Worm (Caenorhabditis elegans) whole organism, L2 larva: ENCODE data around the gene ftn-1.

Source experiments
- C34F6.9 ChIP-seq: fragments of 150-350 bp; optimal IDR thresholded peaks from 2 replicates; lab custom pipeline; 2014; ENCODE audit warnings: missing biosample characterization, missing genetic modification characterization
- F13H6.1 ChIP-seq: sonication (generic microtip); optimal IDR thresholded peaks from 2 replicates; lab custom pipeline; 2016; ENCODE audit warnings: missing genetic modification characterization, missing compliant biosample characterization
- R02D3.7 ChIP-seq: fragments of 150-350 bp; optimal IDR thresholded peaks from 2 replicates; lab custom pipeline; 2014; ENCODE audit warnings: missing biosample characterization, missing genetic modification characterization
- Y55F3AM.14 ChIP-seq: fragments of 200-800 bp; sonication (Bioruptor generic); optimal IDR thresholded peaks from 2 replicates; lab custom pipeline; 2018; ENCODE audit warnings: mild to moderate bottlenecking, missing genetic modification characterization, missing compliant biosample characterization
- aly-2 ChIP-seq: fragments of 150-350 bp; optimal IDR thresholded peaks from 2 replicates; lab custom pipeline; 2014; ENCODE audit warnings: missing biosample characterization, missing genetic modification characterization
- ama-1 ChIP-seq: fragments of 150-350 bp; optimal IDR thresholded peaks from 2 replicates; lab custom pipeline; 2018; ENCODE audit warnings: inconsistent platforms
- blmp-1 ChIP-seq: sonication (generic microtip); optimal IDR thresholded peaks from 2 replicates; lab custom pipeline; 2017; ENCODE audit warnings: missing genetic modification characterization, mild to moderate bottlenecking, missing compliant biosample characterization, antibody characterized with exemption, moderate library complexity; ENCODE audit not compliant: insufficient read depth
- ceh-82 ChIP-seq: fragments of 150-350 bp; optimal IDR thresholded peaks from 2 replicates; lab custom pipeline; 2014; ENCODE audit warnings: missing biosample characterization, missing genetic modification characterization
- dmd-4 ChIP-seq: sonication (generic microtip); optimal IDR thresholded peaks from 2 replicates; lab custom pipeline; 2017; ENCODE audit warnings: missing biosample characterization, missing genetic modification characterization
- egl-27 ChIP-seq: sonication (generic microtip); optimal IDR thresholded peaks from 3 replicates; lab custom pipeline; 2017; ENCODE audit warnings: missing biosample characterization, missing genetic modification reagents, missing genetic modification characterization
- elt-1 ChIP-seq: fragments of 150-350 bp; optimal IDR thresholded peaks from 2 replicates; lab custom pipeline; 2014; ENCODE audit warnings: missing biosample characterization, missing genetic modification characterization
- fos-1 ChIP-seq: fragments of 150-350 bp; optimal IDR thresholded peaks from 2 replicates; lab custom pipeline; 2014; ENCODE audit warnings: missing biosample characterization, missing genetic modification characterization
- gmeb-1 ChIP-seq: fragments of 150-350 bp; optimal IDR thresholded peaks from 2 replicates; lab custom pipeline; 2014; ENCODE audit warnings: missing biosample characterization, missing genetic modification characterization
- lsy-2 ChIP-seq, 2 experiments: fragments of 150-350 bp in 1 of 2; sonication (generic microtip) in 1 of 2; optimal IDR thresholded peaks; 2 replicates each; lab custom pipeline; 2014 to 2017; ENCODE audit warnings: missing biosample characterization in 2 of 2, missing genetic modification characterization in 2 of 2
- mab-5 ChIP-seq: fragments of 150-350 bp; optimal IDR thresholded peaks from 2 replicates; lab custom pipeline; 2014; ENCODE audit warnings: missing biosample characterization, missing genetic modification characterization
- mbf-1 ChIP-seq: sonication (generic microtip); optimal IDR thresholded peaks from 2 replicates; lab custom pipeline; 2017; ENCODE audit warnings: missing biosample characterization, missing genetic modification characterization
- nhr-10 ChIP-seq: sonication (generic microtip); optimal IDR thresholded peaks from 2 replicates; lab custom pipeline; 2017; ENCODE audit warnings: missing biosample characterization, missing genetic modification characterization
- nhr-12 ChIP-seq: fragments of 150-350 bp; optimal IDR thresholded peaks from 2 replicates; lab custom pipeline; 2014; ENCODE audit warnings: missing biosample characterization, missing genetic modification characterization
- nhr-129 ChIP-seq: fragments of 150-350 bp; optimal IDR thresholded peaks from 2 replicates; lab custom pipeline; 2014; ENCODE audit warnings: missing biosample characterization, missing genetic modification characterization
- nhr-21 ChIP-seq: fragments of 150-350 bp; optimal IDR thresholded peaks from 2 replicates; lab custom pipeline; 2014; ENCODE audit warnings: missing biosample characterization, missing genetic modification characterization
- nhr-237 ChIP-seq: fragments of 150-350 bp; optimal IDR thresholded peaks from 2 replicates; lab custom pipeline; 2014; ENCODE audit warnings: missing biosample characterization, missing genetic modification characterization
- nhr-25 ChIP-seq: fragments of 150-350 bp; sonication (generic microtip); optimal IDR thresholded peaks from 3 replicates; lab custom pipeline; 2014; ENCODE audit warnings: missing biosample characterization, missing genetic modification characterization
- peb-1 ChIP-seq: fragments of 150-350 bp; optimal IDR thresholded peaks from 2 replicates; lab custom pipeline; 2014; ENCODE audit warnings: missing biosample characterization, missing genetic modification characterization
- sem-4 ChIP-seq: fragments of 150-350 bp; optimal IDR thresholded peaks from 2 replicates; lab custom pipeline; 2014; ENCODE audit warnings: missing biosample characterization, missing genetic modification reagents, missing genetic modification characterization
- sma-9 ChIP-seq, 2 experiments: fragments of 150-350 bp in 1 of 2; sonication (generic microtip) in 1 of 2; optimal IDR thresholded peaks; 2 replicates each; lab custom pipeline; 2014 to 2016; ENCODE audit warnings: missing genetic modification characterization in 2 of 2, mild to moderate bottlenecking in 1 of 2, missing biosample characterization in 1 of 2, missing compliant biosample characterization in 1 of 2, missing genetic modification reagents in 1 of 2, moderate library complexity in 1 of 2
- unc-55 ChIP-seq: fragments of 150-350 bp; sonication (generic microtip); optimal IDR thresholded peaks from 3 replicates; lab custom pipeline; 2014; ENCODE audit warnings: missing biosample characterization, missing genetic modification reagents, missing genetic modification characterization
- unc-62 ChIP-seq: fragments of 150-350 bp; optimal IDR thresholded peaks from 2 replicates; lab custom pipeline; 2014; ENCODE audit warnings: missing biosample characterization, missing genetic modification reagents, missing genetic modification characterization
- zag-1 ChIP-seq: fragments of 150-350 bp; optimal IDR thresholded peaks from 2 replicates; lab custom pipeline; 2014; ENCODE audit warnings: missing biosample characterization, missing genetic modification characterization
- ztf-11 ChIP-seq: sonication (generic microtip); optimal IDR thresholded peaks from 2 replicates; lab custom pipeline; 2017; ENCODE audit warnings: missing biosample characterization, missing genetic modification characterization
- ztf-4 ChIP-seq: fragments of 150-350 bp; optimal IDR thresholded peaks from 2 replicates; lab custom pipeline; 2014; ENCODE audit warnings: missing biosample characterization, missing genetic modification characterization

ftn-1 gene

DNA sequence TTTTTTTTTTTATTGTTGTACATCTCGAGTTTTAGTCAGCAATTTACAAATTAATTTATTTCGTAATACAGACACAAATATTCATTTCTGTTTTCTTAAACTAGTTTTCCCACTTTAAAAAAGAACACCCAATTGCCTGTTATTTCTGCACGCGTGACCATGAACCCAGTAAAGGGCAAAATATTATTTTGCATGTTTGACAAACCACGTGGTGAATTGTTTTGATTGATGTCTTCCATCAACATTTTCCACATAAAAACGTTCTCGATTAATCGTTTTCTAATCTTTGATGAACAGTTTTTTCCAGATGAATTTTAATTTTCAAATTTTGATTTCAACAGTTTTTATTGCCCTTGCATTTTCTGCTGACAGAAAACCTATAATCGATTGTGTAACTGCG, 21.7 kb downstream of the ftn-1 start, which contains the start of gene C54F6.18:
TSS of gene C54F6.18 (plus strand) at position 301 of the 400 bp plus-strand sequence.
- no peak for TF ChIP-seq nhr-10 (tag; lab: Kevin White, UChicago)

DNA sequence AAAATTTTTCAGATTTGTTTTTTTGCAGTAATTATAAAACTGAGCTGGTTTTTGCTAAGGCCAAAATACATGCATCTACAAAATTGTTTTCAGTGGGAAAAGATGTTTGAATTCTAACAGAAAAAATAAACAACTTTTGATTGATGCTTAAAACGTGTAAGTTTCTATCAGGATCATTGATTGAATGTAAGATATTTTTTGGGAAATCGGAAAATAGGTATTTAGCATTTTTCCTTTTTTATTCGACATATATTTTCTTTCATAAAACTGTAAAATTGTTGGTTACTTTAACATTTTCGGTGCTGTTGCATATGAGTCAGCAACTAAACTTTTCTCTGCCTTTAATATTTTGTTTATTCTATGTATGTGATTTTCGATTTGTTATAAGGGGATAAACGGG, 22.9 kb downstream of the ftn-1 start, which contains the start of gene C54F6.20:
TSS of gene C54F6.20 (plus strand) at position 301 of the 400 bp plus-strand sequence.
- TF ChIP-seq nhr-237 (tag; lab: Kevin White, UChicago): no peak
- TF ChIP-seq unc-55 (GFP tag; lab: Kevin White, UChicago): no peak
- no peak for TF ChIP-seq dmd-4
- no peak for TF ChIP-seq lsy-2 (tag; optimal IDR thresholded peaks at IDR 0.05; lab: Kevin White, UChicago)
- TF ChIP-seq egl-27 (tag; lab: Kevin White, UChicago): no peak
- TF ChIP-seq ztf-4 (tag; lab: Kevin White, UChicago): no peak

DNA sequence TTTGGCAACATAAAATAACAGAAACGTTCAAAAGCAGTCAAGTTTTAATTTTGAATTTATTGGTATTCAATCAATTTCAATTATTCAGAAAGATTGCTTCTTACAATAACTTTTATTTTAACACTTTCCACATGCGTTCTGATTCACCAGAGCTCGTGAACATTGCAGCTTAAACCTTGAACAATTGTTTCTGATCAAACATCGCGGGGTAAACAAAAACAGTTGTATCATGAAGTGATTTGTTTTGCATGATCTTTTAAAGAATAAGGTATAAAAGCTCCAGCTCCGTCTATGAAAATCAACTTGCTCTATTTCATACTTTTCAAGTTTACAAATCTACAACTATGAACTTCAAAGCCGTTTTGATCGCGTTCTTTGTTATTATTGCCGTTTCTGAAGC, 24.0 kb downstream of the ftn-1 start, which contains the start of gene C54F6.6:
TSS of gene C54F6.6 (plus strand) at position 301 of the 400 bp plus-strand sequence.
- TF ChIP-seq unc-62 (GFP tag; lab: Kevin White, UChicago) (no peak), Y55F3AM.14 (GFP tag; lab: Kevin White, UChicago) (no peak), fos-1 (tag; lab: Kevin White, UChicago) (no peak), R02D3.7 (tag; lab: Kevin White, UChicago) (no peak)

DNA sequence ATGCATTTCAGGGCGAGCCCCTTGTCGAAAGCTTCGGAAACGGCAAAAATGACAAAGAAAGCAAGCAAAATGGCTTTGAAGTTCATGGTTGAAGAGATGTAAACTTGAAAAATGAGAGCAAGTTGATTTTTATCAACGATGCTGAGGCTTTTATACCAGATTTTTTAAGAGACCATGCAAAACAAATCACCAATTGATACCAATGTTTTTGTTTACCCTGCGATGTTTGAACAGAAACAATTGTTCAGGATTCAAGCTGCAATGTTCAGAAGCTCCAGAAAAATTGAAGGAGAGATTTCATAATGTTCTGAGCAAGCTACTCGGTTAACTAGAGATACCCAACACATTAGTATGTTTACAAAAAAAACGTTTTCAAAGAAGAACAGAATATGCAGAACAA, 25.1 kb downstream of the ftn-1 start, which contains the start of gene C54F6.15:
TSS of gene C54F6.15 (minus strand) at position 101 of the 400 bp plus-strand sequence.
- no peak for TF ChIP-seq gmeb-1 (tag; lab: Kevin White, UChicago)
- no peak for TF ChIP-seq ama-1 (lab: Kevin White, UChicago)
- no peak for TF ChIP-seq nhr-129 (tag; lab: Kevin White, UChicago)
- TF ChIP-seq sem-4 (tag; lab: Kevin White, UChicago): no peak
- TF ChIP-seq sma-9 (GFP tag; optimal IDR thresholded peaks at IDR 0.05; lab: Kevin White, UChicago): no peak
- TF ChIP-seq sma-9 (tag; optimal IDR thresholded peaks at IDR 0.05; lab: Kevin White, UChicago): no peak
- TF ChIP-seq nhr-25: no peak
- no peak for TF ChIP-seq C34F6.9 (tag; lab: Kevin White, UChicago)
- no peak for TF ChIP-seq dmd-4

DNA sequence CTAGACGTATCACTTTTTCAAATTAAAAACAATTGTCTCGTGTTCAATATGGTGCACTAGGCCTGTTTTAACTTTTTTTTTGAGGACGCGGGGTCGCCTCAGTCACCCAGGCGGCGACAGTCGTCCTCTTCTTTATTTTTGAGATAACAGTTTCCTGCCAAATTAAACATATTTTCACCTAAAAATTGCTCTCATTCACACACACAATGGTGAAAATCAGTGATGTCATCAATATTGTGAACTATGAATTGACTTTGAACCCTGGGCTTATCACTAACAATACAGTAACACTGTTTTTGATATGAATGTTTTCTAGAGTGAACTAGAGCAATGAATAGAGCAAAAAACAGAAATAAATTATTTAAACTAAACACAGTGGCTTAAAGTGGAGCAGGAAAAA, 26.1 kb downstream of the ftn-1 start:
- TF ChIP-seq gmeb-1 (tag; lab: Kevin White, UChicago) (peak; percentile 15), fos-1 (tag; lab: Kevin White, UChicago) (peak; percentile 7), unc-55 (GFP tag; lab: Kevin White, UChicago) (no peak), sma-9 (GFP tag; optimal IDR thresholded peaks at IDR 0.05; lab: Kevin White, UChicago) (peak; percentile 16), sma-9 (tag; optimal IDR thresholded peaks at IDR 0.05; lab: Kevin White, UChicago) (no peak)

DNA sequence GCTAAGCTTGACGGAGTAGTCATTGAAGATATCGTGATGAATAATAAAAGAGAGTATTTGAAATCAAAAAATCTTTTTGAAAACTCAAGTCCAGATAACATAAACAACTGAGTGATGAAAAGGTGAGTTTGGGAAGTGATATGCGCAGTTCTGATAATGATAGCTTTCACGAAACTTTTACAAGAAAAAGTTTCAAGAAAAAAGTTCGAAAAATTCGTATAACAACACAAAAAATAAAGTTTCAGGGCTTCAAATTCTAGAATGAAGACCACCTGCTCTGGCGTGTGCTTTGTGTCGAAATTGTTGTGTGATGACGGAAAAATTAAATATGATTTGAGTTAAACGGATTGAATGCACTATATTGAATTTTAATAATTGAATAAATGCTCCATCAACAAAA, 27.3 kb downstream of the ftn-1 start, which contains the start of gene srb-19:
TSS of gene srb-19 (minus strand) at position 101 of the 400 bp plus-strand sequence.
- TF ChIP-seq ztf-11 (tag; lab: Kevin White, UChicago): no peak

DNA sequence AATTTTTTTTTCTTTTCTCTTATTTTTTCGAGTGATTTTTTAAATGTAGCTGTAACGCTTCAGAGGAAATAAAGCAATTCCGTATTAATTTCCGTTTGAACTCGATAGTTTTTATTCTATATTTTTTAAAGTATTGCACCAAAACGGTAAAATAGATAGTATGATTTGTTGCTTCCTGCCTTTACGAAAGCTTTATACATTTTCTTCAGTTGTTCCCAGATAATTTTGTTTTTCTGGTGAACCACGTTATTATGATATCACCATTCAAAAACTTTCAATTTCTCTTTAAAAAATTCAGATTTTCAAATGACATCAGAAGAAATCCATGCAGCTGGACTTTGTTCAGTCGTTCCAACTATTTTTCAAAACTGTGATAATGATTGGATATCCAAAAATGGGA, 32.4 kb downstream of the ftn-1 start, which contains the start of gene srb-18:
TSS of gene srb-18 (plus strand) at position 301 of the 400 bp plus-strand sequence.
- TF ChIP-seq ceh-82 (tag; lab: Kevin White, UChicago) (no peak), nhr-10 (tag; lab: Kevin White, UChicago) (no peak), zag-1 (tag; lab: Kevin White, UChicago) (no peak), aly-2 (tag; lab: Kevin White, UChicago) (no peak), elt-1 (tag; lab: Kevin White, UChicago) (no peak), blmp-1 (no peak), nhr-25 (no peak), mbf-1 (no peak), peb-1 (no peak), sma-9 (GFP tag; optimal IDR thresholded peaks at IDR 0.05; lab: Kevin White, UChicago) (no peak), sma-9 (tag; optimal IDR thresholded peaks at IDR 0.05; lab: Kevin White, UChicago) (no peak), nhr-21 (no peak), nhr-129 (tag; lab: Kevin White, UChicago) (no peak), nhr-12 (tag; lab: Kevin White, UChicago) (no peak), F13H6.1 (tag; lab: Kevin White, UChicago) (no peak), mab-5 (tag; lab: Kevin White, UChicago) (no peak), ama-1 (lab: Kevin White, UChicago) (no peak), C34F6.9 (tag; lab: Kevin White, UChicago) (no peak)
- TF ChIP-seq, all 48 proteins: peak for 0
